Worm (Caenorhabditis elegans): ENCODE measurements around the gene aass-1.

Gene aass-1

DNA sequence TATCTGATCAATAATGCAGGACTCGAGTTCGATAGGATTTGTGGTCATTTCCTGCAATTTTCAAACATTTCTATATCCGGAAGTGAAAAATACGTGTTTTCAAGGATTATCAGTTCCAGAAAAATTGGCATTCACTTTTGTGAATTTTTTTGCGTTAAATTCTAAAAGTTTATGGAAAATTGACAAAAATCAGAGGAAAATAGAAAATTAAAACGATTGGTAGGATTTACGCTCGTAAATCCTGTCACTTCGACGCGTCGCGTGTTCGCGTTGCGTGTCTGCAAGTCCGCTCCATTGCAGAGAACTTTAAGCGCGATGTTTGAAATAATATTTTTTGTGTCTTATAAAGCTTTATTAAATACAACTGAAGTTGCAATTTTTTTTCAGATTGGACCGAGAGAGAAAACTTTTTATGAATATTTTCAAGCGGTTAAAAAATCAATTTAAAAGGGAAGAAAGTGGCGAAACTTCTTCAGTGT, 10.5 kb downstream of the aass-1 start, which contains the start of gene rcat-1:
Gene rcat-1 (minus strand): TSS at position 51 of the 479 bp plus-strand sequence.
- TF ChIP-seq ztf-1 (GFP tag; conservative IDR thresholded peaks at IDR 0.05) (no peak), sma-9 (GFP tag; optimal IDR thresholded peaks at IDR 0.05) (peak; percentile 64), sma-9 (tag; optimal IDR thresholded peaks at IDR 0.05) (no peak), ztf-4 (tag; optimal IDR thresholded peaks at IDR 0.05) (peak; percentile 53), nhr-25 (tag; optimal IDR thresholded peaks at IDR 0.05) (peak; percentile 72), aly-2 (tag; optimal IDR thresholded peaks at IDR 0.05) (no peak), fos-1 (tag; optimal IDR thresholded peaks at IDR 0.05) (peak; percentile 61), nhr-21 (tag; optimal IDR thresholded peaks at IDR 0.05) (peak; percentile 75), lin-13 (GFP tag; optimal IDR thresholded peaks at IDR 0.05) (peak; percentile 92), sma-3 (GFP tag; optimal IDR thresholded peaks at IDR 0.05) (peak; percentile 63), unc-55 (GFP tag; optimal IDR thresholded peaks at IDR 0.05) (peak; percentile 99), egl-27 (tag; optimal IDR thresholded peaks at IDR 0.05) (peak; percentile 8), mab-5 (tag; optimal IDR thresholded peaks at IDR 0.05) (peak; percentile 9), ZK546.5 (tag; optimal IDR thresholded peaks at IDR 0.05) (peak; percentile 25), gmeb-1 (tag; optimal IDR thresholded peaks at IDR 0.05) (peak; percentile 94), crh-2 (tag; optimal IDR thresholded peaks at IDR 0.05) (peak; percentile 83), sem-4 (tag; optimal IDR thresholded peaks at IDR 0.05) (peak; percentile 44), nhr-129 (tag; optimal IDR thresholded peaks at IDR 0.05) (peak; percentile 80), nhr-23 (tag; optimal IDR thresholded peaks at IDR 0.05) (no peak), nhr-237 (tag; optimal IDR thresholded peaks at IDR 0.05) (peak; percentile 7), ceh-82 (tag; optimal IDR thresholded peaks at IDR 0.05) (peak; percentile 53), F13H6.1 (tag; optimal IDR thresholded peaks at IDR 0.05) (peak; percentile 19), unc-62 (GFP tag; optimal IDR thresholded peaks at IDR 0.05) (no peak), lsy-2 (tag; optimal IDR thresholded peaks at IDR 0.05) (peak; percentile 52 to 91), mdl-1 (tag; optimal IDR thresholded peaks at IDR 0.05) (peak in 1 of 2 experiments; percentile 17), C34F6.9 (tag; optimal IDR thresholded peaks at IDR 0.05) (peak; percentile 91), lin-11 (tag; optimal IDR thresholded peaks at IDR 0.05) (peak; percentile 85), blmp-1 (tag; optimal IDR thresholded peaks at IDR 0.05; ENCODE audit: insufficient read depth) (no peak), ama-1 (optimal IDR thresholded peaks at IDR 0.05) (no peak)

ce11 chrIV:257095-257494, 12.2 kb downstream of the aass-1 start, which contains the start of gene R02D3.8:
Gene R02D3.8 (minus strand): TSS chrIV:257203.
- TF ChIP-seq C34F6.9 (tag; optimal IDR thresholded peaks at IDR 0.05) = peak; percentile 45
- peak; percentile 19 for TF ChIP-seq nhr-21 (tag; optimal IDR thresholded peaks at IDR 0.05)
- no peak for TF ChIP-seq nhr-11 (tag; optimal IDR thresholded peaks at IDR 0.05)
- TF ChIP-seq nhr-12 (tag; optimal IDR thresholded peaks at IDR 0.05) = no peak
- TF ChIP-seq alr-1 (tag; optimal IDR thresholded peaks at IDR 0.05) = no peak
- no peak for TF ChIP-seq snpc-4 (tag; optimal IDR thresholded peaks at IDR 0.05)
- TF ChIP-seq elt-1 (tag; optimal IDR thresholded peaks at IDR 0.05) = no peak
- TF ChIP-seq crh-2 (tag; optimal IDR thresholded peaks at IDR 0.05) = peak; percentile 22
- TF ChIP-seq ceh-82 (tag; optimal IDR thresholded peaks at IDR 0.05) = no peak
- TF ChIP-seq Y55F3AM.14 (GFP tag; optimal IDR thresholded peaks at IDR 0.05) = no peak
- no peak for TF ChIP-seq ztf-11 (tag; optimal IDR thresholded peaks at IDR 0.05)
- TF ChIP-seq ama-1 (optimal IDR thresholded peaks at IDR 0.05) = no peak
- peak in 1 of 2 experiments; percentile 70 for TF ChIP-seq lsy-2 (tag; optimal IDR thresholded peaks at IDR 0.05)
- no peak for TF ChIP-seq mdl-1 (tag; optimal IDR thresholded peaks at IDR 0.05)
- no peak for TF ChIP-seq nhr-129 (tag; optimal IDR thresholded peaks at IDR 0.05)
- TF ChIP-seq nhr-25 (tag; optimal IDR thresholded peaks at IDR 0.05) = peak; percentile 46
- TF ChIP-seq blmp-1 (tag; optimal IDR thresholded peaks at IDR 0.05; ENCODE audit: insufficient read depth) = no peak
- TF ChIP-seq lin-13 (GFP tag; optimal IDR thresholded peaks at IDR 0.05) = peak; percentile 10
- TF ChIP-seq elt-3 (tag; optimal IDR thresholded peaks at IDR 0.05) = no peak
- TF ChIP-seq unc-55 (GFP tag; optimal IDR thresholded peaks at IDR 0.05) = peak; percentile 50
- TF ChIP-seq egl-27 (tag; optimal IDR thresholded peaks at IDR 0.05) = no peak
- no peak for TF ChIP-seq peb-1 (tag; optimal IDR thresholded peaks at IDR 0.05)
- no peak for TF ChIP-seq unc-62 (GFP tag; optimal IDR thresholded peaks at IDR 0.05)
- peak; percentile 62 for TF ChIP-seq sma-9 (GFP tag; optimal IDR thresholded peaks at IDR 0.05)
- TF ChIP-seq sma-9 (tag; optimal IDR thresholded peaks at IDR 0.05) = no peak
- TF ChIP-seq sma-3 (GFP tag; optimal IDR thresholded peaks at IDR 0.05) = peak; percentile 44
- no peak for TF ChIP-seq nhr-23 (tag; optimal IDR thresholded peaks at IDR 0.05)
- no peak for TF ChIP-seq ceh-16 (tag; optimal IDR thresholded peaks at IDR 0.05)
- peak; percentile 24 for TF ChIP-seq gmeb-1 (tag; optimal IDR thresholded peaks at IDR 0.05)
- TF ChIP-seq zag-1 (tag; optimal IDR thresholded peaks at IDR 0.05) = no peak
- TF ChIP-seq lin-11 (tag; optimal IDR thresholded peaks at IDR 0.05) = no peak
- TF ChIP-seq nhr-77 (tag; optimal IDR thresholded peaks at IDR 0.05) = no peak
- no peak for TF ChIP-seq dmd-4 (tag; optimal IDR thresholded peaks at IDR 0.05)
- no peak for TF ChIP-seq sem-4 (tag; optimal IDR thresholded peaks at IDR 0.05)
- no peak for TF ChIP-seq aly-2 (tag; optimal IDR thresholded peaks at IDR 0.05)
- no peak for TF ChIP-seq ztf-4 (tag; optimal IDR thresholded peaks at IDR 0.05)

Measured in whole organism, L2 larva.